Worm (Caenorhabditis elegans) whole organism, L3 larva: ENCODE results near the gene B0250.7.

ENCODE experiments used
- R02D3.7 ChIP-seq: fragments of 150-350 bp; optimal IDR thresholded peaks from 2 replicates; lab custom pipeline; 2014; ENCODE audit warnings: missing biosample characterization, missing genetic modification characterization
- aly-2 ChIP-seq: fragments of 150-350 bp; optimal IDR thresholded peaks from 2 replicates; lab custom pipeline; 2014; ENCODE audit warnings: missing biosample characterization, missing genetic modification characterization
- ama-1 ChIP-seq: fragments of 150-350 bp; optimal IDR thresholded peaks from 2 replicates; lab custom pipeline; 2018
- ceh-82 ChIP-seq: fragments of 150-350 bp; optimal IDR thresholded peaks from 2 replicates; lab custom pipeline; 2014; ENCODE audit warnings: missing biosample characterization, missing genetic modification characterization
- ceh-9 ChIP-seq: sonication (generic microtip); optimal IDR thresholded peaks from 2 replicates; lab custom pipeline; 2018; ENCODE audit warnings: missing biosample characterization, missing genetic modification characterization
- daf-12 ChIP-seq: fragments of 150-350 bp; optimal IDR thresholded peaks from 2 replicates; lab custom pipeline; 2014; ENCODE audit warnings: missing biosample characterization, missing genetic modification reagents, missing genetic modification characterization
- egl-27 ChIP-seq: sonication (generic microtip); optimal IDR thresholded peaks from 4 replicates; lab custom pipeline; 2017; ENCODE audit warnings: missing biosample characterization, missing genetic modification reagents, missing genetic modification characterization
- egl-5 ChIP-seq: fragments of 150-350 bp; optimal IDR thresholded peaks from 2 replicates; lab custom pipeline; 2017; ENCODE audit warnings: missing biosample characterization, missing genetic modification reagents, missing genetic modification characterization, inconsistent platforms
- elt-1 ChIP-seq: fragments of 150-350 bp; optimal IDR thresholded peaks from 2 replicates; lab custom pipeline; 2014; ENCODE audit warnings: missing biosample characterization, missing genetic modification characterization
- elt-2 ChIP-seq: sonication (generic microtip); optimal IDR thresholded peaks from 2 replicates; lab custom pipeline; 2016; ENCODE audit warnings: missing genetic modification reagents, mild to moderate bottlenecking, missing genetic modification characterization, missing compliant biosample characterization
- eor-1 ChIP-seq, 2 experiments: fragments of 150-350 bp; optimal IDR thresholded peaks; 2 replicates each; lab custom pipeline; 2014 to 2018; ENCODE audit warnings: missing biosample characterization in 2 of 2, missing genetic modification characterization in 2 of 2
- fkh-10 ChIP-seq: sonication (generic microtip); optimal IDR thresholded peaks from 2 replicates; lab custom pipeline; 2017; ENCODE audit warnings: missing biosample characterization, missing genetic modification reagents, missing genetic modification characterization
- fkh-2 ChIP-seq: fragments of 150-350 bp; optimal IDR thresholded peaks from 2 replicates; lab custom pipeline; 2014; ENCODE audit warnings: missing biosample characterization, missing genetic modification reagents, missing genetic modification characterization
- fos-1 ChIP-seq: fragments of 150-350 bp; optimal IDR thresholded peaks from 2 replicates; lab custom pipeline; 2014; ENCODE audit warnings: missing biosample characterization, missing genetic modification characterization
- hmg-11 ChIP-seq: sonication (generic microtip); optimal IDR thresholded peaks from 2 replicates; lab custom pipeline; 2016; ENCODE audit warnings: missing genetic modification characterization, missing compliant biosample characterization
- jun-1 ChIP-seq: fragments of 150-350 bp; optimal IDR thresholded peaks from 2 replicates; lab custom pipeline; 2014; ENCODE audit warnings: missing biosample characterization, missing genetic modification reagents, missing genetic modification characterization
- lin-15B ChIP-seq: fragments of 150-350 bp; optimal IDR thresholded peaks from 2 replicates; lab custom pipeline; 2014; ENCODE audit warnings: missing biosample characterization, missing genetic modification characterization
- lin-39 ChIP-seq: fragments of 150-350 bp; optimal IDR thresholded peaks from 2 replicates; lab custom pipeline; 2018; ENCODE audit warnings: missing biosample characterization, missing genetic modification reagents, missing genetic modification characterization
- lsy-12 ChIP-seq: sonication (generic microtip); optimal IDR thresholded peaks from 2 replicates; lab custom pipeline; 2016; ENCODE audit warnings: mild to moderate bottlenecking, missing genetic modification characterization, missing compliant biosample characterization
- mdl-1 ChIP-seq: fragments of 150-350 bp; optimal IDR thresholded peaks from 2 replicates; lab custom pipeline; 2014; ENCODE audit warnings: missing biosample characterization, missing genetic modification characterization
- mml-1 ChIP-seq: fragments of 150-350 bp; sonication (generic microtip); optimal IDR thresholded peaks from 3 replicates; lab custom pipeline; 2014; ENCODE audit warnings: missing biosample characterization, missing genetic modification characterization
- nfya-1 ChIP-seq: sonication (generic microtip); optimal IDR thresholded peaks from 2 replicates; lab custom pipeline; 2017; ENCODE audit warnings: missing genetic modification characterization, mild to moderate bottlenecking, missing compliant biosample characterization, antibody characterized with exemption, moderate library complexity; ENCODE audit not compliant: insufficient read depth
- nhr-11 ChIP-seq: fragments of 150-350 bp; optimal IDR thresholded peaks from 2 replicates; lab custom pipeline; 2014; ENCODE audit warnings: missing biosample characterization, missing genetic modification characterization
- nhr-12 ChIP-seq: fragments of 150-350 bp; optimal IDR thresholded peaks from 2 replicates; lab custom pipeline; 2014; ENCODE audit warnings: missing biosample characterization, missing genetic modification characterization
- nhr-23 ChIP-seq: fragments of 150-350 bp; optimal IDR thresholded peaks from 2 replicates; lab custom pipeline; 2014; ENCODE audit warnings: missing biosample characterization, missing genetic modification reagents, missing genetic modification characterization
- nhr-237 ChIP-seq: fragments of 150-350 bp; optimal IDR thresholded peaks from 2 replicates; lab custom pipeline; 2014; ENCODE audit warnings: missing biosample characterization, missing genetic modification characterization
- nhr-25 ChIP-seq: sonication (generic microtip); optimal IDR thresholded peaks from 2 replicates; lab custom pipeline; 2017; ENCODE audit warnings: missing biosample characterization, missing genetic modification characterization
- nhr-43 ChIP-seq: sonication (generic microtip); optimal IDR thresholded peaks from 2 replicates; lab custom pipeline; 2016; ENCODE audit warnings: mild to moderate bottlenecking, missing genetic modification characterization, missing compliant biosample characterization; ENCODE audit not compliant: poor library complexity, severe bottlenecking
- nhr-67 ChIP-seq: fragments of 150-350 bp; optimal IDR thresholded peaks from 2 replicates; lab custom pipeline; 2014; ENCODE audit warnings: missing biosample characterization, missing genetic modification characterization
- nhr-76 ChIP-seq: fragments of 150-350 bp; sonication (generic microtip); optimal IDR thresholded peaks from 5 replicates; lab custom pipeline; 2014; ENCODE audit warnings: missing biosample characterization, missing genetic modification characterization
- nhr-77 ChIP-seq: fragments of 150-350 bp; optimal IDR thresholded peaks from 2 replicates; lab custom pipeline; 2014; ENCODE audit warnings: missing biosample characterization, missing genetic modification characterization
- pha-4 ChIP-seq: fragments of 150-350 bp; optimal IDR thresholded peaks from 2 replicates; lab custom pipeline; 2014; ENCODE audit warnings: missing biosample characterization, missing genetic modification reagents, missing genetic modification characterization
- pqm-1 ChIP-seq: fragments of 150-350 bp; optimal IDR thresholded peaks from 2 replicates; lab custom pipeline; 2017; ENCODE audit warnings: missing biosample characterization, missing genetic modification characterization, inconsistent platforms
- sea-2 ChIP-seq: fragments of 150-350 bp; sonication (generic microtip); optimal IDR thresholded peaks from 4 replicates; lab custom pipeline; 2014; ENCODE audit warnings: missing biosample characterization, missing genetic modification reagents, missing genetic modification characterization
- skn-1 ChIP-seq: fragments of 150-350 bp; optimal IDR thresholded peaks from 2 replicates; lab custom pipeline; 2014; ENCODE audit warnings: missing biosample characterization, missing genetic modification characterization
- tbx-2 ChIP-seq: sonication (generic microtip); optimal IDR thresholded peaks from 2 replicates; lab custom pipeline; 2016; ENCODE audit warnings: mild to moderate bottlenecking, missing genetic modification characterization, missing compliant biosample characterization
- unc-39 ChIP-seq: sonication (generic microtip); optimal IDR thresholded peaks from 4 replicates; lab custom pipeline; 2017; ENCODE audit warnings: missing biosample characterization, missing genetic modification characterization
- unc-62 ChIP-seq: fragments of 150-350 bp; sonication (generic microtip); optimal IDR thresholded peaks from 4 replicates; lab custom pipeline; 2014; ENCODE audit warnings: missing biosample characterization, missing genetic modification reagents, missing genetic modification characterization
- zag-1 ChIP-seq: fragments of 150-350 bp; optimal IDR thresholded peaks from 2 replicates; lab custom pipeline; 2014; ENCODE audit warnings: missing biosample characterization, missing genetic modification characterization
- ztf-11 ChIP-seq: fragments of 150-350 bp; optimal IDR thresholded peaks from 2 replicates; lab custom pipeline; 2014; ENCODE audit warnings: missing biosample characterization, missing genetic modification characterization
- ztf-4 ChIP-seq: fragments of 150-350 bp; optimal IDR thresholded peaks from 2 replicates; lab custom pipeline; 2014; ENCODE audit warnings: missing biosample characterization, missing genetic modification characterization

Gene B0250.7

ce11 chrV:20453084-20453483, 22.8 kb downstream of the B0250.7 start, which contains the start of gene F48F5.6:
F48F5.6 (minus strand) TSS chrV:20453184.
- TF ChIP-seq mml-1 (no peak), jun-1 (tag; lab: Kevin White, UChicago) (no peak), ama-1 (lab: Kevin White, UChicago) (no peak), eor-1 (tag; optimal IDR thresholded peaks at IDR 0.05; lab: Kevin White, UChicago) (no peak), R02D3.7 (tag; lab: Kevin White, UChicago) (no peak), fkh-2 (no peak), nhr-67 (tag; lab: Kevin White, UChicago) (no peak), skn-1 (tag; lab: Kevin White, UChicago) (no peak), egl-27 (tag; lab: Kevin White, UChicago) (no peak), hmg-11 (tag; lab: Kevin White, UChicago) (no peak), ztf-11 (no peak), nhr-43 (tag; lab: Kevin White, UChicago) (no peak), tbx-2 (no peak), nhr-237 (tag; lab: Kevin White, UChicago) (no peak), fos-1 (tag; lab: Kevin White, UChicago) (no peak), pha-4 (tag; lab: Kevin White, UChicago) (no peak), zag-1 (tag; lab: Kevin White, UChicago) (no peak)
- TF ChIP-seq, all 47 proteins: peak for 0

- TF ChIP-seq nhr-23 (no peak), egl-5 (tag; lab: Kevin White, UChicago) (peak; percentile 6), nfya-1 (tag; lab: Kevin White, UChicago) (peak; percentile 12)
Measured at ce11 chrV:20451793-20452192, 24.1 kb downstream of the B0250.7 start.

ce11 chrV:20445898-20446297, 30.0 kb downstream of the B0250.7 start:
- TF ChIP-seq hmg-11 (tag; lab: Kevin White, UChicago) (no peak), pqm-1 (tag; lab: Kevin White, UChicago) (no peak), ama-1 (lab: Kevin White, UChicago) (no peak), skn-1 (tag; lab: Kevin White, UChicago) (no peak), elt-2 (tag; lab: Kevin White, UChicago) (no peak), fkh-10 (GFP tag; lab: Kevin White, UChicago) (no peak), ceh-9 (tag; lab: Kevin White, UChicago) (no peak), nhr-11 (tag; lab: Kevin White, UChicago) (no peak), lsy-12 (tag; lab: Kevin White, UChicago) (no peak)

- TF ChIP-seq nhr-23 = no peak
- TF ChIP-seq ztf-4 (tag; lab: Kevin White, UChicago) = no peak
- TF ChIP-seq fkh-10 (GFP tag; lab: Kevin White, UChicago) = no peak
- no peak for TF ChIP-seq lin-15B (tag; lab: Kevin White, UChicago)
- no peak for TF ChIP-seq nhr-67 (tag; lab: Kevin White, UChicago)
- no peak for TF ChIP-seq pqm-1 (tag; lab: Kevin White, UChicago)
Measured at ce11 chrV:20425183-20425400, 50.8 kb downstream of the B0250.7 start, which contains the start of the genes fce-2 and F48F5.8. fce-2 (plus strand) TSS chrV:20425301. F48F5.8 (plus strand) TSS chrV:20425342.

- peak; percentile 89 for TF ChIP-seq pha-4 (tag; lab: Kevin White, UChicago)
- no peak for TF ChIP-seq aly-2 (tag; lab: Kevin White, UChicago)
- TF ChIP-seq sea-2 (GFP tag; lab: Kevin White, UChicago) = no peak
- peak; percentile 56 for TF ChIP-seq nhr-23
- no peak for TF ChIP-seq ceh-82 (tag; lab: Kevin White, UChicago)
- no peak for TF ChIP-seq fos-1 (tag; lab: Kevin White, UChicago)
- no peak for TF ChIP-seq nhr-237 (tag; lab: Kevin White, UChicago)
- peak; percentile 5 for TF ChIP-seq fkh-10 (GFP tag; lab: Kevin White, UChicago)
- no peak for TF ChIP-seq elt-1 (tag; lab: Kevin White, UChicago)
- no peak for TF ChIP-seq daf-12 (tag; lab: Kevin White, UChicago)
- TF ChIP-seq mdl-1 (tag; lab: Kevin White, UChicago) = peak; percentile 13
- TF ChIP-seq nhr-12 (tag; lab: Kevin White, UChicago) = no peak
- peak; percentile 12 for TF ChIP-seq lin-39 (tag; lab: Kevin White, UChicago)
- TF ChIP-seq lin-15B (tag; lab: Kevin White, UChicago) = peak; percentile 44
- no peak for TF ChIP-seq tbx-2
- TF ChIP-seq elt-2 (tag; lab: Kevin White, UChicago) = peak; percentile 60
- TF ChIP-seq nhr-76 (tag; lab: Kevin White, UChicago) = no peak
- no peak for TF ChIP-seq ama-1 (lab: Kevin White, UChicago)
- TF ChIP-seq eor-1 (tag; optimal IDR thresholded peaks at IDR 0.05; lab: Kevin White, UChicago) = no peak
- no peak for TF ChIP-seq nhr-77 (tag; lab: Kevin White, UChicago)
- no peak for TF ChIP-seq nhr-43 (tag; lab: Kevin White, UChicago)
- no peak for TF ChIP-seq unc-39
- TF ChIP-seq nhr-11 (tag; lab: Kevin White, UChicago) = no peak
- TF ChIP-seq zag-1 (tag; lab: Kevin White, UChicago) = no peak
- peak; percentile 29 for TF ChIP-seq nhr-25 (tag; lab: Kevin White, UChicago)
- TF ChIP-seq pqm-1 (tag; lab: Kevin White, UChicago) = peak; percentile 71
- no peak for TF ChIP-seq ztf-11
- TF ChIP-seq unc-62 = no peak
- no peak for TF ChIP-seq egl-5 (tag; lab: Kevin White, UChicago)
Measured at ce11 chrV:20424229-20425182, 51.4 kb downstream of the B0250.7 start.
